Worm (Caenorhabditis elegans) whole organism, L3 larva: Measurements from ENCODE around the gene ZK1067.4.

ENCODE experiments used
- ama-1 ChIP-seq: fragments of 150-350 bp; optimal IDR thresholded peaks from 2 replicates; lab custom pipeline; 2018
- ceh-16 ChIP-seq: sonication (generic microtip); optimal IDR thresholded peaks from 2 replicates; lab custom pipeline; 2017; ENCODE audit warnings: missing biosample characterization, missing genetic modification characterization
- elt-2 ChIP-seq: sonication (generic microtip); optimal IDR thresholded peaks from 2 replicates; lab custom pipeline; 2016; ENCODE audit warnings: missing genetic modification reagents, mild to moderate bottlenecking, missing genetic modification characterization, missing compliant biosample characterization
- nhr-12 ChIP-seq: fragments of 150-350 bp; optimal IDR thresholded peaks from 2 replicates; lab custom pipeline; 2014; ENCODE audit warnings: missing biosample characterization, missing genetic modification characterization
- nhr-237 ChIP-seq: fragments of 150-350 bp; optimal IDR thresholded peaks from 2 replicates; lab custom pipeline; 2014; ENCODE audit warnings: missing biosample characterization, missing genetic modification characterization
- nhr-28 ChIP-seq: fragments of 150-350 bp; optimal IDR thresholded peaks from 2 replicates; lab custom pipeline; 2014; ENCODE audit warnings: missing biosample characterization, missing genetic modification characterization
- snpc-4 ChIP-seq: fragments of 150-350 bp; optimal IDR thresholded peaks from 2 replicates; lab custom pipeline; 2014; ENCODE audit warnings: missing biosample characterization, missing genetic modification characterization
- unc-62 ChIP-seq: fragments of 150-350 bp; sonication (generic microtip); optimal IDR thresholded peaks from 4 replicates; lab custom pipeline; 2014; ENCODE audit warnings: missing biosample characterization, missing genetic modification reagents, missing genetic modification characterization

ce11 chrII:9251529-9251928 lies 41.4 kb downstream of the ZK1067.4 start:
- TF ChIP-seq ceh-16 (tag; lab: Kevin White, UChicago) (no peak), ama-1 (lab: Kevin White, UChicago) (no peak), nhr-237 (no peak), elt-2 (tag; lab: Kevin White, UChicago) (no peak), snpc-4 (tag; lab: Kevin White, UChicago) (no peak), nhr-28 (tag; lab: Kevin White, UChicago) (no peak), unc-62 (GFP tag; lab: Kevin White, UChicago) (no peak), nhr-12 (tag; lab: Kevin White, UChicago) (no peak)
